Fruit fly (Drosophila melanogaster) whole organism, wandering third instar larva: ENCODE data around the gene Fim.
A peak's percentile ranks its signal among the peaks of the same experiment; 100 is the strongest.

Experiments
- CG9705 ChIP-seq: fragments of 200-800 bp; sonication (Bioruptor generic); optimal IDR thresholded peaks from 2 replicates; lab custom pipeline; 2018; ENCODE audit warnings: missing biosample characterization, mild to moderate bottlenecking, missing genetic modification characterization
- CrebA ChIP-seq: fragments of 200-800 bp; sonication (Bioruptor generic); optimal IDR thresholded peaks from 2 replicates; lab custom pipeline; 2016; ENCODE audit warnings: missing biosample characterization, mild to moderate bottlenecking, missing genetic modification characterization, borderline replicate concordance
- Dfd ChIP-seq: fragments of >200 bp; optimal IDR thresholded peaks from 2 replicates; lab custom pipeline; 2017; ENCODE audit warnings: missing biosample characterization, missing genetic modification characterization
- Dif ChIP-seq: fragments of 200-275, 200-300 bp; sonication (Bioruptor generic); optimal IDR thresholded peaks from 2 replicates; lab custom pipeline; 2018; ENCODE audit warnings: missing biosample characterization, missing genetic modification characterization; ENCODE audit not compliant: partially characterized antibody
- HLH106 ChIP-seq: fragments of 200-800 bp; optimal IDR thresholded peaks from 3 replicates; lab custom pipeline; 2019; ENCODE audit warnings: missing biosample characterization, mild to moderate bottlenecking, missing genetic modification characterization, moderate library complexity
- Hnf4 ChIP-seq: fragments of 200-800 bp; sonication (Bioruptor generic); optimal IDR thresholded peaks from 2 replicates; lab custom pipeline; 2016; ENCODE audit warnings: missing biosample characterization, mild to moderate bottlenecking, missing genetic modification characterization
- Hr78 ChIP-seq: fragments of >200 bp; optimal IDR thresholded peaks from 2 replicates; lab custom pipeline; 2017; ENCODE audit warnings: missing biosample characterization, missing genetic modification characterization
- Hr83 ChIP-seq: fragments of 200-300 bp; sonication (Bioruptor generic); optimal IDR thresholded peaks from 2 replicates; lab custom pipeline; 2016; ENCODE audit warnings: missing biosample characterization, mild to moderate bottlenecking, missing genetic modification characterization, moderate library complexity; ENCODE audit not compliant: poor library complexity, severe bottlenecking
- Jra ChIP-seq: sonication (Bioruptor generic); optimal IDR thresholded peaks from 2 replicates; lab custom pipeline; 2016; ENCODE audit warnings: missing biosample characterization, missing genetic modification characterization
- Mio ChIP-seq: sonication (Bioruptor generic); optimal IDR thresholded peaks from 2 replicates; lab custom pipeline; 2016; ENCODE audit warnings: missing biosample characterization, missing genetic modification characterization
- N ChIP-seq: fragments of >200 bp; optimal IDR thresholded peaks from 2 replicates; lab custom pipeline; 2018; ENCODE audit warnings: missing biosample characterization, missing external identifiers, missing genetic modification characterization
- OdsH ChIP-seq: fragments of 200-800 bp; sonication (Bioruptor generic); optimal IDR thresholded peaks from 2 replicates; lab custom pipeline; 2016; ENCODE audit warnings: missing biosample characterization, mild to moderate bottlenecking, missing genetic modification characterization
- Rel ChIP-seq, 2 experiments: fragments of 200-800 bp; sonication (Bioruptor generic) in 1 of 2; optimal IDR thresholded peaks; 2 replicates in 1 of 2; 3 replicates in 1 of 2; lab custom pipeline; 2016 to 2019; ENCODE audit warnings: mild to moderate bottlenecking in 2 of 2, missing biosample characterization in 2 of 2, missing genetic modification characterization in 2 of 2, moderate library complexity in 1 of 2
- Sp1 ChIP-seq: fragments of 200-800 bp; sonication (Bioruptor generic); optimal IDR thresholded peaks from 3 replicates; lab custom pipeline; 2019; ENCODE audit warnings: missing biosample characterization, mild to moderate bottlenecking, missing genetic modification characterization, moderate library complexity
- br ChIP-seq: fragments of 200-800 bp; sonication (Bioruptor generic); optimal IDR thresholded peaks from 2 replicates; lab custom pipeline; 2016; ENCODE audit warnings: missing biosample characterization, missing genetic modification characterization
- brk ChIP-seq: fragments of 200-800 bp; sonication (Bioruptor generic); optimal IDR thresholded peaks from 2 replicates; lab custom pipeline; 2016; ENCODE audit warnings: missing biosample characterization, mild to moderate bottlenecking, missing genetic modification characterization
- dl ChIP-seq, 2 experiments: fragments of 175-275, 200-275 bp in 1 of 2; fragments of 200-275 bp in 1 of 2; sonication (Bioruptor generic); optimal IDR thresholded peaks; lab custom pipeline; 2018; ENCODE audit warnings: mild to moderate bottlenecking in 2 of 2, missing biosample characterization in 2 of 2, missing genetic modification characterization in 2 of 2, moderate library complexity in 2 of 2; ENCODE audit not compliant: partially characterized antibody in 2 of 2, insufficient read depth in 1 of 2
- dmrt93B ChIP-seq: fragments of 200-800 bp; sonication (Bioruptor generic); optimal IDR thresholded peaks from 2 replicates; lab custom pipeline; 2018; ENCODE audit warnings: missing biosample characterization, mild to moderate bottlenecking, missing genetic modification characterization
- ey ChIP-seq: fragments of 200-800 bp; sonication (Bioruptor generic); optimal IDR thresholded peaks from 2 replicates; lab custom pipeline; 2016; ENCODE audit warnings: missing biosample characterization, missing genetic modification characterization
- foxo ChIP-seq, 2 experiments: fragments of 200-800 bp; sonication (Bioruptor generic); optimal IDR thresholded peaks; 2 replicates in 1 of 2; 3 replicates in 1 of 2; lab custom pipeline; 2016 to 2017; ENCODE audit warnings: missing biosample characterization in 2 of 2, missing genetic modification characterization in 2 of 2
- fru ChIP-seq: fragments of 200-800 bp; sonication (Bioruptor generic); optimal IDR thresholded peaks from 3 replicates; lab custom pipeline; 2016; ENCODE audit warnings: missing biosample characterization, mild to moderate bottlenecking, missing genetic modification characterization
- h ChIP-seq: fragments of 200-800 bp; sonication (Bioruptor generic); optimal IDR thresholded peaks from 3 replicates; lab custom pipeline; 2016; ENCODE audit warnings: missing biosample characterization, mild to moderate bottlenecking, missing genetic modification characterization
- jim ChIP-seq: fragments of 175-275, 200-325 bp; sonication (Bioruptor generic); optimal IDR thresholded peaks from 2 replicates; lab custom pipeline; 2016; ENCODE audit warnings: missing biosample characterization, mild to moderate bottlenecking, missing genetic modification characterization
- lola ChIP-seq: fragments of >200 bp; optimal IDR thresholded peaks from 2 replicates; lab custom pipeline; 2017; ENCODE audit warnings: missing biosample characterization, missing genetic modification characterization
- pan ChIP-seq: fragments of >200 bp; optimal IDR thresholded peaks from 2 replicates; lab custom pipeline; 2017
- psq ChIP-seq: fragments of 200-800 bp; sonication (Bioruptor generic); optimal IDR thresholded peaks from 3 replicates; lab custom pipeline; 2017; ENCODE audit warnings: missing biosample characterization, mild to moderate bottlenecking, missing genetic modification characterization, moderate library complexity
- rgr ChIP-seq: fragments of 200-800 bp; sonication (Bioruptor generic); optimal IDR thresholded peaks from 3 replicates; lab custom pipeline; 2016; ENCODE audit warnings: missing biosample characterization, mild to moderate bottlenecking, missing genetic modification characterization
- sage ChIP-seq: fragments of 200-800 bp; sonication (Bioruptor generic); optimal IDR thresholded peaks from 2 replicates; lab custom pipeline; 2016; ENCODE audit warnings: missing biosample characterization, mild to moderate bottlenecking, missing genetic modification characterization
- sv ChIP-seq: fragments of 200-800 bp; sonication (Bioruptor generic); optimal IDR thresholded peaks from 3 replicates; lab custom pipeline; 2016; ENCODE audit warnings: missing biosample characterization, missing genetic modification characterization
- tai ChIP-seq: sonication (Bioruptor generic); optimal IDR thresholded peaks from 2 replicates; lab custom pipeline; 2016; ENCODE audit warnings: missing biosample characterization, missing genetic modification characterization
- usp ChIP-seq: fragments of >200 bp; optimal IDR thresholded peaks from 2 replicates; lab custom pipeline; 2017; ENCODE audit warnings: missing biosample characterization, missing genetic modification characterization
- woc ChIP-seq: sonication (Bioruptor generic); optimal IDR thresholded peaks from 2 replicates; lab custom pipeline; 2016; ENCODE audit warnings: missing biosample characterization, mild to moderate bottlenecking, missing genetic modification characterization

Gene Fim

dm6 chrX:17334101-17334500 lies 32.4 kb upstream of the Fim start:
- TF ChIP-seq brk (GFP tag; lab: Kevin White, UChicago) (no peak), Jra (GFP tag; lab: Kevin White, UChicago) (no peak), Dif (GFP tag; lab: Kevin White, UChicago) (no peak), N (GFP tag; lab: Kevin White, UChicago) (no peak), foxo (GFP tag; optimal IDR thresholded peaks at IDR 0.05; lab: Kevin White, UChicago) (no peak), sv (no peak), Hr83 (GFP tag; lab: Kevin White, UChicago) (no peak), Mio (GFP tag; lab: Kevin White, UChicago) (no peak), Rel (GFP tag; optimal IDR thresholded peaks at IDR 0.05; lab: Kevin White, UChicago) (no peak), Rel (tag; optimal IDR thresholded peaks at IDR 0.05; lab: Kevin White, UChicago) (no peak), pan (no peak), rgr (GFP tag; lab: Kevin White, UChicago) (no peak)
- TF ChIP-seq, all 38 proteins: peak for 0

dm6 chrX:17332390-17332789 lies 30.7 kb upstream of the Fim start:
- TF ChIP-seq brk (GFP tag; lab: Kevin White, UChicago) (no peak), HLH106 (tag; lab: Kevin White, UChicago) (peak; percentile 7), woc (GFP tag; lab: Kevin White, UChicago) (no peak)

dm6 chrX:17330678-17331261 lies 29.0 kb upstream of the Fim start:
- TF ChIP-seq usp (GFP tag; lab: Kevin White, UChicago), result no peak
- no peak for TF ChIP-seq dmrt93B (GFP tag; lab: Kevin White, UChicago)
- no peak for TF ChIP-seq jim (GFP tag; lab: Kevin White, UChicago)
- TF ChIP-seq ey (GFP tag; lab: Kevin White, UChicago), result no peak
- no peak for TF ChIP-seq pan
- TF ChIP-seq rgr (GFP tag; lab: Kevin White, UChicago), result no peak
- no peak for TF ChIP-seq tai (GFP tag; lab: Kevin White, UChicago)
- no peak for TF ChIP-seq fru (GFP tag; lab: Kevin White, UChicago)
- TF ChIP-seq Dfd (GFP tag; lab: Kevin White, UChicago), result no peak
- TF ChIP-seq psq (GFP tag; lab: Kevin White, UChicago), result no peak
- no peak for TF ChIP-seq CG9705 (GFP tag; lab: Kevin White, UChicago)
- no peak for TF ChIP-seq CrebA (GFP tag; lab: Kevin White, UChicago)
- no peak for TF ChIP-seq Hr83 (GFP tag; lab: Kevin White, UChicago)
- TF ChIP-seq sage (GFP tag; lab: Kevin White, UChicago), result no peak
- TF ChIP-seq brk (GFP tag; lab: Kevin White, UChicago), result no peak
- TF ChIP-seq dl (GFP tag; optimal IDR thresholded peaks at IDR 0.05; lab: Kevin White, UChicago; ENCODE audit: insufficient read depth in 1 of 2, partially characterized antibody in 2 of 2), result no peak
- no peak for TF ChIP-seq foxo (GFP tag; optimal IDR thresholded peaks at IDR 0.05; lab: Kevin White, UChicago)
- no peak for TF ChIP-seq N (GFP tag; lab: Kevin White, UChicago)
- TF ChIP-seq Hr78 (GFP tag; lab: Kevin White, UChicago), result no peak

DNA sequence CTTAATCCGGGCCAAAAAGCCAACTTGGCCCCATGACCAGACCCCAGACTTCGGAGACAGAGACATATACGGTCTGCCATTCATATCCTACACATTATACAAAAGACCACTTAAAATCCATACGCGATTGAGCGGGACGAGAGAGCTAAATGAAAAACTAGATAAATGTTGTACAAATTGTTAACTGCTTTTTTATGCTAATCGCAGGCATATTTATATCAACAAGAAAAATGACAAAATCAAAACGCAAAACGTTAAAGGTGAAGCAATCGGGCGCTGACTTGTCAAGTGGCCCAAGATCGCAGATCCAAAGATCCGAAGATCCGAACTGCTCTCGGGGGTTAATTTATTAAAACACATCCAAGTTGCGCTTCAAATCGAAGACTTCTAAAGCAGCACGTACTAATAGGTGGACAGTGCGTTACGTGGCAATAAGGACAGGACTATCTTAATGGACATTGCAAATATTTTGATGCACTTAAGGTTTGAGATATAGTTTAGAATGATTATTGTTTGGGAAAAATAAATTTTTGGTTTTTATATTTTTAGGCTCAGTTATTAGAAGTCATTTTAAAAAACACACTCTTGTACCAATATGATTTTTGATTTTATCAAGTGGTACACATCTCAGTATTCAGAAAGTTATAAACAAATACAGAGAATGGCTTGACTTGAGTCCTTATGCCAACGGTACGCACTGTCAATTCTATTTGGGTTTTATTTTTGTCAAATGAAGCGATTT lies 28.4 kb upstream of the Fim start:
- TF ChIP-seq Hr83 (GFP tag; lab: Kevin White, UChicago) (no peak), rgr (GFP tag; lab: Kevin White, UChicago) (no peak), Jra (GFP tag; lab: Kevin White, UChicago) (no peak)
- TF ChIP-seq, all 38 proteins: peak for 0

dm6 chrX:17322852-17323251 lies 21.1 kb upstream of the Fim start:
- no peak for TF ChIP-seq Hnf4 (GFP tag; lab: Kevin White, UChicago)
- TF ChIP-seq CG9705 (GFP tag; lab: Kevin White, UChicago), result no peak
- no peak for TF ChIP-seq sage (GFP tag; lab: Kevin White, UChicago)
- no peak for TF ChIP-seq Rel (GFP tag; optimal IDR thresholded peaks at IDR 0.05; lab: Kevin White, UChicago)
- no peak for TF ChIP-seq Rel (tag; optimal IDR thresholded peaks at IDR 0.05; lab: Kevin White, UChicago)
- TF ChIP-seq Sp1 (GFP tag; lab: Kevin White, UChicago), result no peak
- TF ChIP-seq pan, result no peak
- no peak for TF ChIP-seq dl (GFP tag; optimal IDR thresholded peaks at IDR 0.05; lab: Kevin White, UChicago; ENCODE audit: insufficient read depth in 1 of 2, partially characterized antibody in 2 of 2)
- no peak for TF ChIP-seq dmrt93B (GFP tag; lab: Kevin White, UChicago)
- TF ChIP-seq OdsH, result no peak
- no peak for TF ChIP-seq Dfd (GFP tag; lab: Kevin White, UChicago)
- TF ChIP-seq jim (GFP tag; lab: Kevin White, UChicago), result no peak
- no peak for TF ChIP-seq N (GFP tag; lab: Kevin White, UChicago)
- TF ChIP-seq Jra (GFP tag; lab: Kevin White, UChicago), result no peak
- no peak for TF ChIP-seq HLH106 (tag; lab: Kevin White, UChicago)
- TF ChIP-seq br (GFP tag; lab: Kevin White, UChicago), result no peak
- no peak for TF ChIP-seq lola (GFP tag; lab: Kevin White, UChicago)
- TF ChIP-seq h (GFP tag; lab: Kevin White, UChicago), result no peak
